Worm (Caenorhabditis elegans) whole organism, L2 larva: Measurements from ENCODE around the gene T24E12.1.

Experiments
- C34F6.9 ChIP-seq: fragments of 150-350 bp; optimal IDR thresholded peaks from 2 replicates; lab custom pipeline; 2014; ENCODE audit warnings: missing biosample characterization, missing genetic modification characterization
- Y55F3AM.14 ChIP-seq: fragments of 200-800 bp; sonication (Bioruptor generic); optimal IDR thresholded peaks from 2 replicates; lab custom pipeline; 2018; ENCODE audit warnings: mild to moderate bottlenecking, missing genetic modification characterization, missing compliant biosample characterization
- ZK546.5 ChIP-seq: sonication (generic microtip); optimal IDR thresholded peaks from 2 replicates; lab custom pipeline; 2017; ENCODE audit warnings: missing biosample characterization, missing genetic modification characterization
- alr-1 ChIP-seq: fragments of 150-350 bp; optimal IDR thresholded peaks from 2 replicates; lab custom pipeline; 2014; ENCODE audit warnings: missing biosample characterization, missing genetic modification characterization
- ceh-16 ChIP-seq: fragments of 150-350 bp; optimal IDR thresholded peaks from 2 replicates; lab custom pipeline; 2014; ENCODE audit warnings: missing biosample characterization, missing genetic modification characterization
- crh-2 ChIP-seq: sonication (generic microtip); optimal IDR thresholded peaks from 2 replicates; lab custom pipeline; 2017; ENCODE audit warnings: missing biosample characterization, missing genetic modification characterization
- egl-27 ChIP-seq: sonication (generic microtip); optimal IDR thresholded peaks from 3 replicates; lab custom pipeline; 2017; ENCODE audit warnings: missing biosample characterization, missing genetic modification reagents, missing genetic modification characterization
- elt-1 ChIP-seq: fragments of 150-350 bp; optimal IDR thresholded peaks from 2 replicates; lab custom pipeline; 2014; ENCODE audit warnings: missing biosample characterization, missing genetic modification characterization
- fos-1 ChIP-seq: fragments of 150-350 bp; optimal IDR thresholded peaks from 2 replicates; lab custom pipeline; 2014; ENCODE audit warnings: missing biosample characterization, missing genetic modification characterization
- gmeb-1 ChIP-seq: fragments of 150-350 bp; optimal IDR thresholded peaks from 2 replicates; lab custom pipeline; 2014; ENCODE audit warnings: missing biosample characterization, missing genetic modification characterization
- lin-11 ChIP-seq: fragments of 150-350 bp; sonication (generic microtip); optimal IDR thresholded peaks from 2 replicates; lab custom pipeline; 2014; ENCODE audit warnings: missing biosample characterization, missing genetic modification characterization, inconsistent platforms, mixed read lengths
- lin-13 ChIP-seq: fragments of 150-350 bp; optimal IDR thresholded peaks from 2 replicates; lab custom pipeline; 2014; ENCODE audit warnings: missing biosample characterization, missing genetic modification reagents, missing genetic modification characterization
- lsy-2 ChIP-seq, 2 experiments: fragments of 150-350 bp in 1 of 2; sonication (generic microtip) in 1 of 2; optimal IDR thresholded peaks; 2 replicates each; lab custom pipeline; 2014 to 2017; ENCODE audit warnings: missing biosample characterization in 2 of 2, missing genetic modification characterization in 2 of 2
- mab-5 ChIP-seq: fragments of 150-350 bp; optimal IDR thresholded peaks from 2 replicates; lab custom pipeline; 2014; ENCODE audit warnings: missing biosample characterization, missing genetic modification characterization
- nhr-10 ChIP-seq: sonication (generic microtip); optimal IDR thresholded peaks from 2 replicates; lab custom pipeline; 2017; ENCODE audit warnings: missing biosample characterization, missing genetic modification characterization
- nhr-12 ChIP-seq: fragments of 150-350 bp; optimal IDR thresholded peaks from 2 replicates; lab custom pipeline; 2014; ENCODE audit warnings: missing biosample characterization, missing genetic modification characterization
- nhr-237 ChIP-seq: fragments of 150-350 bp; optimal IDR thresholded peaks from 2 replicates; lab custom pipeline; 2014; ENCODE audit warnings: missing biosample characterization, missing genetic modification characterization
- nhr-25 ChIP-seq: fragments of 150-350 bp; sonication (generic microtip); optimal IDR thresholded peaks from 3 replicates; lab custom pipeline; 2014; ENCODE audit warnings: missing biosample characterization, missing genetic modification characterization
- nhr-6 ChIP-seq: fragments of 150-350 bp; optimal IDR thresholded peaks from 2 replicates; lab custom pipeline; 2014; ENCODE audit warnings: missing biosample characterization, missing genetic modification characterization
- nhr-77 ChIP-seq: fragments of 150-350 bp; optimal IDR thresholded peaks from 2 replicates; lab custom pipeline; 2014; ENCODE audit warnings: missing biosample characterization, missing genetic modification characterization
- peb-1 ChIP-seq: fragments of 150-350 bp; optimal IDR thresholded peaks from 2 replicates; lab custom pipeline; 2014; ENCODE audit warnings: missing biosample characterization, missing genetic modification characterization
- skn-1 ChIP-seq: sonication (generic microtip); optimal IDR thresholded peaks from 2 replicates; lab custom pipeline; 2017; ENCODE audit warnings: missing biosample characterization, missing genetic modification characterization
- sma-3 ChIP-seq: sonication (generic microtip); optimal IDR thresholded peaks from 2 replicates; lab custom pipeline; 2016; ENCODE audit warnings: missing genetic modification reagents, missing genetic modification characterization, missing compliant biosample characterization
- sma-9 ChIP-seq, 2 experiments: fragments of 150-350 bp in 1 of 2; sonication (generic microtip) in 1 of 2; optimal IDR thresholded peaks; 2 replicates each; lab custom pipeline; 2014 to 2016; ENCODE audit warnings: missing genetic modification characterization in 2 of 2, mild to moderate bottlenecking in 1 of 2, missing biosample characterization in 1 of 2, missing compliant biosample characterization in 1 of 2, missing genetic modification reagents in 1 of 2, moderate library complexity in 1 of 2
- snpc-4 ChIP-seq: fragments of 150-350 bp; optimal IDR thresholded peaks from 2 replicates; lab custom pipeline; 2014; ENCODE audit warnings: missing biosample characterization, missing genetic modification characterization
- unc-39 ChIP-seq: fragments of 150-350 bp; optimal IDR thresholded peaks from 2 replicates; lab custom pipeline; 2014; ENCODE audit warnings: missing biosample characterization, missing genetic modification characterization
- unc-55 ChIP-seq: fragments of 150-350 bp; sonication (generic microtip); optimal IDR thresholded peaks from 3 replicates; lab custom pipeline; 2014; ENCODE audit warnings: missing biosample characterization, missing genetic modification reagents, missing genetic modification characterization
- zag-1 ChIP-seq: fragments of 150-350 bp; optimal IDR thresholded peaks from 2 replicates; lab custom pipeline; 2014; ENCODE audit warnings: missing biosample characterization, missing genetic modification characterization
- ztf-11 ChIP-seq: sonication (generic microtip); optimal IDR thresholded peaks from 2 replicates; lab custom pipeline; 2017; ENCODE audit warnings: missing biosample characterization, missing genetic modification characterization
- ztf-4 ChIP-seq: fragments of 150-350 bp; optimal IDR thresholded peaks from 2 replicates; lab custom pipeline; 2014; ENCODE audit warnings: missing biosample characterization, missing genetic modification characterization

T24E12.1 gene

DNA sequence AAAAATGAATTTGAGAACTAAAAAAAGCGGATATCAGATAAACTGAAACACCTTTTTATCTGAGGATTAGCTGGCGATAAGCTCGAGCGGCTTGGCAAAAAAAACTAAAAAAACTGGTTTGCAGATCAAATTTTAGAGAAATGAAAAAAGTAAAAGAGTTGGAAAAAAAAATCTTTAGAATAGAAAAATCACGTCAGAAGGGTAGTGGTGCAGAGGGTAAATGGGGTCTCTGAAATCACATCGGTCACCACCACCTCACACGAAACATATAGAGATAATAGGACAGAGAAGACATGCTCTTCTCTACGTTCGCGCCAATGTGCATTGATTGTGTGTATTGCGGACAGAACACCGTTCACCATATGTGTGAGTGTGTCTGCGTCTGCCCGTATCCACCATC lies 4.1 kb upstream of the T24E12.1 start:
- no peak for TF ChIP-seq lin-13 (GFP tag; lab: Kevin White, UChicago)
- no peak for TF ChIP-seq ZK546.5 (tag; lab: Kevin White, UChicago)
- TF ChIP-seq nhr-12, result no peak
- TF ChIP-seq mab-5 (tag; lab: Kevin White, UChicago), result no peak
- TF ChIP-seq lsy-2 (tag; optimal IDR thresholded peaks at IDR 0.05; lab: Kevin White, UChicago), result no peak
- TF ChIP-seq ceh-16 (tag; lab: Kevin White, UChicago), result no peak
- no peak for TF ChIP-seq snpc-4 (tag; lab: Kevin White, UChicago)
- no peak for TF ChIP-seq nhr-10 (tag; lab: Kevin White, UChicago)
- no peak for TF ChIP-seq nhr-6 (tag; lab: Kevin White, UChicago)
- no peak for TF ChIP-seq ztf-11
- no peak for TF ChIP-seq zag-1 (tag; lab: Kevin White, UChicago)
- TF ChIP-seq unc-55 (GFP tag; lab: Kevin White, UChicago), result no peak
- TF ChIP-seq, all 48 proteins: peak for 0

DNA sequence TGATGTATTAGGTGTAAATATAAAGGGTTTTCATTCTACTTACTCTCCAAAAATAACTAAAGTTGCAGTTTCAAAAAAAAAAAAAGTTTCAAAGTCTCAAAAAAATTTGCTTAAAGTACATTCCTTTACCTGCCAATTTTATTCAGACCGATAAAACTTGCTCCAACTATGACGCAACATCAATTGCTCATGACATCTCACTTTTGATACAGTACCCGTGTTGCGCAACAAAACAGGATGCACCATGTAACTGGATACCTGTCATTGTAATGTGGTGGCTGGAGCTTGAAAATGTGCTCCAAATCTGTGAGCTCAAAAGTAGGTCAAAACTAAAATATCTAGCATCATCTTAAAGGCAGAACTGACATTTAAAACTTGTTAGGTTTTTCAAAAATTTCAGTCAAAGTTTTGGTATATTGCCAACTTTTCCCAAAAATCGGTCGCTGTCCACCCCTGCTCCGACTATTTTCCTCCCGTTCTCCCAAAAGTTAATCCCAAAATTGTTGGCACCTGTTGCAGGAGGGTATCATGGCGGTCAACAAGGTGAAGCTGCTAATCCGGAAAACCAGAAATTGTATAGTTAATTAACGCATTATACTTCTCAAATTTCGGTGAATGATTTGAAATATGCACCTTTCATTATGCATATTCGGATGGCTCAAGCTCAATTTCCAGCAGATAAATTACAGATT lies 2.9 kb upstream of the T24E12.1 start, which contains the start of gene T24E12.2:
Gene T24E12.2, plus strand, starts transcription at position 642 of the 692 bp plus-strand sequence.
- TF ChIP-seq ZK546.5 (tag; lab: Kevin White, UChicago) (no peak), nhr-77 (tag; lab: Kevin White, UChicago) (no peak), Y55F3AM.14 (no peak), nhr-6 (tag; lab: Kevin White, UChicago) (no peak), peb-1 (tag; lab: Kevin White, UChicago) (no peak), nhr-237 (tag; lab: Kevin White, UChicago) (no peak)
- TF ChIP-seq, all 48 proteins: peak for 0

ce11 chrII:3785756-3786155 lies 399 bp downstream of the T24E12.1 start:
- TF ChIP-seq ceh-16 (tag; lab: Kevin White, UChicago) (no peak), snpc-4 (tag; lab: Kevin White, UChicago) (no peak), unc-39 (tag; lab: Kevin White, UChicago) (no peak), lin-11 (tag; lab: Kevin White, UChicago) (no peak), C34F6.9 (no peak), fos-1 (no peak)

DNA sequence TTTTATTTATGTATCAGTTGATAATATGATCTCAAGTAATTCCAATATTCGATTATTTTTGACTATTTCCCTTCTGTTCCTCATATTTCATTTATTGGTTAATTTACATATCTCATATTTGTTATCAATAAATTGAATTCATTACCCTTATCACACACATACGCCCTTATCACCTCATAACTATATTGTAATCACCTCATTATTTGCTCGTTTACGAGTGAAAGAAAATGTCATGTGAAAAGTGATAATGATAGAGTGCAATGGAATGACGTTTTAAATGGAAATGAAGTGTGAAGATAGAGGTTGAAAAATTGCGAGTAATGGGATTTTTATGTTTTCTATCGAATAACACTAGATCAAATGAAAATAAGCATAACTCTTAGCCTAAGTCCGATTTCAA lies 1.2 kb downstream of the T24E12.1 start:
- TF ChIP-seq lin-13 (GFP tag; lab: Kevin White, UChicago) (no peak), egl-27 (tag; lab: Kevin White, UChicago) (peak; percentile 80), sma-9 (GFP tag; optimal IDR thresholded peaks at IDR 0.05; lab: Kevin White, UChicago) (peak; percentile 78), sma-9 (tag; optimal IDR thresholded peaks at IDR 0.05; lab: Kevin White, UChicago) (no peak), fos-1 (peak; percentile 100), nhr-25 (tag; lab: Kevin White, UChicago) (no peak), gmeb-1 (peak; percentile 64), sma-3 (peak; percentile 27), skn-1 (tag; lab: Kevin White, UChicago) (peak; percentile 93), crh-2 (tag; lab: Kevin White, UChicago) (peak; percentile 78), elt-1 (no peak)

DNA sequence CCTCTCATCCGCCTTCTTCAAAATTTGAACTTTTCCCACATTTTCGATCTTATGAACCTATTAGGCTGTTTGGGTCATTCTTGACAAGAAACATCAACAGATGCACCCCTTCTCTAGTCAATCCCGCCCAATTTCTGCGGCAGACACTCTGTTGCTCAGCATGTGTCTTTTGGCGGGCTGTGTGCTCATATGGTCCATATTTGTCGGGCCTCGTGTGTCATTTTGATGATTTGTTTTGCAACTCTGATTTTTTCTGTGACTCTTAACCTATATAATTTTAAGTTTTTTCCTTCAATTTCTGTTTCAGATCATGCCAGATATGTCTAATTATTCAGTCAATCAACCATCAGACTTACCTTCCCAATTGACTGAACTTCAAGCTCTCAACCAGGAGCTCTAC lies 1.8 kb downstream of the T24E12.1 start, which contains the start of gene T24E12.13:
Gene T24E12.13, plus strand, starts transcription at position 301 of the 400 bp plus-strand sequence.
- no peak for TF ChIP-seq sma-9 (GFP tag; optimal IDR thresholded peaks at IDR 0.05; lab: Kevin White, UChicago)
- no peak for TF ChIP-seq sma-9 (tag; optimal IDR thresholded peaks at IDR 0.05; lab: Kevin White, UChicago)
- no peak for TF ChIP-seq ztf-4 (tag; lab: Kevin White, UChicago)
- TF ChIP-seq elt-1, result no peak
- no peak for TF ChIP-seq unc-39 (tag; lab: Kevin White, UChicago)
- no peak for TF ChIP-seq fos-1
- no peak for TF ChIP-seq nhr-25 (tag; lab: Kevin White, UChicago)
- no peak for TF ChIP-seq alr-1 (tag; lab: Kevin White, UChicago)
- no peak for TF ChIP-seq nhr-77 (tag; lab: Kevin White, UChicago)
- no peak for TF ChIP-seq nhr-12
